Worm (Caenorhabditis elegans): ENCODE data around the gene K04F1.9.

- TF ChIP-seq W03F9.2 (tag; optimal IDR thresholded peaks at IDR 0.05) (no peak), him-1 (tag; optimal IDR thresholded peaks at IDR 0.05) (no peak), dao-5 (tag; optimal IDR thresholded peaks at IDR 0.05) (no peak)
Observed at ce11 chrV:1626720-1627119, 38.3 kb upstream of the K04F1.9 start, which contains the start of gene nhr-237.
